Worm (Caenorhabditis elegans) whole organism, dauer: Measurements from ENCODE around the gene Y43F8B.23.

ENCODE experiments used
- unc-62 ChIP-seq: sonication (generic microtip); optimal IDR thresholded peaks from 2 replicates; lab custom pipeline; 2017; ENCODE audit warnings: missing biosample characterization, missing genetic modification reagents, missing genetic modification characterization

Y43F8B.23 gene

DNA sequence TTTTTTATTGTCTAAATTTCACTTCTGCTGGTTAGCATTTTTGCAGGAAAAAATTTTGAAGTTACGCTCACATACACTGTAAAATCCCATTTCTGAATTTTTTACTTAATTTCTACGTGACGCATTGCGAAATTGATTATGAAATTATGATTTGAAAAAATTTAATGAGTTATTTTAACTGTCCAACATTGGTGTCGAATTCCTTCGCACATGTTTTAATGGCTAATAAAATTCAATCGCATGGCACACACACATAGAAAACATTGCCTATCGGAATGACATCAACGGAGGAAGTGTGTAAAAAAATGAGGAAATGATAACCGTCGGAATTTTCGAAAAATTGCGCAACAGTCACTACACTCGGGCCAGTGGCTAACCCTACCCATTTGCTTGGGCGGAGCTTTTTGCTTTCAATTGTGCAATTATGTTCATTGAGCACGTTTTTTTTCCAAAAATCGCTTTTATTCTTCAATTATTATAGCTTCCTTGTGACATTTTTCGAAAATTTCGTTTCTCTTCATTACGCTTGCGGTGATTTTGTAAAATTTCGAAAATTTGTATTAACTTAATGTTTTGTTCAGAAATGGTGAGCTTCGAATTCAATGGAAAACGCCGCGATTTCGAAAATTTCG lies 33.5 kb downstream of the Y43F8B.23 start, which contains the start of gene C25F9.16:
C25F9.16 (plus strand) TSS at position 582 of the 632 bp plus-strand sequence.
- no peak for TF ChIP-seq unc-62 (GFP tag; lab: Kevin White, UChicago)

DNA sequence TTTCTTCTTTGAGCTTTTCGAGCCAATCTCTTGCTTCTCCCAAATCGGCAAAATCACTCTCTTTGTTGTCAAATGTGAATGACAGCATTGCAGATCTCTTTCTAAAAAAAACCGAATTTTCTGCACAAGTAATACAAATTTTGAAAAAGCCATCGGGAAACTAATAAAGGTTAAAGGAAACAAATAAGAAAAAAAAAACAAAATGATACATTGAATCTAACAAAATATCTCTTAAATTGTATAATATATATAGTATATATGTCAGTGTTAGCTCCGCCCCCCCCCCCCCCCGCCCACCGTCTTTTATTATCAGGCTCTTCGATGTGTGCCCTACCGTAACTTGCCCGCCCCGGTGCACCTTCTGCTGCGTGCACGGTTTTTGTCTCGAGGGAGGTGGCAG lies 34.5 kb downstream of the Y43F8B.23 start, which contains the start of gene C25F9.11:
C25F9.11 (minus strand) TSS at position 101 of the 400 bp plus-strand sequence.
- TF ChIP-seq unc-62 (GFP tag; lab: Kevin White, UChicago) = no peak

DNA sequence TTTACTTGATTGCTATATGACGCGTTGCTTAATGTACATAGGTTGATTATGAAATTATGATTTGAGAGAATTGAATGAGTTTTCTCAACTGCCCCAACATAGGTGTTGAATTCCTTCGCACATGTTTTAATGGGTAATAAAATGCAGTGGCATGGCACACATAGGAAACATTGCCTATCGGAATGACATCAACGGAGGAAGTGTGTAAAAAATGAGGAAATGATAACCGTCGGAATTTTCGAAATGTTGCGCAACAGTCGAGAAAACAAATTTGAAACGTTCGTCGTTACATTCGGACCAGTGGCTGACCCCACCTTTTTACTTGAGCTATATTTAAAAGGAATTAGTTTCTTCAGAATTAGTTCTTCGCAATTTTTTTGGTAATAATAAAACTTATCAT lies 35.4 kb downstream of the Y43F8B.23 start:
- TF ChIP-seq unc-62 (GFP tag; lab: Kevin White, UChicago) = no peak

DNA sequence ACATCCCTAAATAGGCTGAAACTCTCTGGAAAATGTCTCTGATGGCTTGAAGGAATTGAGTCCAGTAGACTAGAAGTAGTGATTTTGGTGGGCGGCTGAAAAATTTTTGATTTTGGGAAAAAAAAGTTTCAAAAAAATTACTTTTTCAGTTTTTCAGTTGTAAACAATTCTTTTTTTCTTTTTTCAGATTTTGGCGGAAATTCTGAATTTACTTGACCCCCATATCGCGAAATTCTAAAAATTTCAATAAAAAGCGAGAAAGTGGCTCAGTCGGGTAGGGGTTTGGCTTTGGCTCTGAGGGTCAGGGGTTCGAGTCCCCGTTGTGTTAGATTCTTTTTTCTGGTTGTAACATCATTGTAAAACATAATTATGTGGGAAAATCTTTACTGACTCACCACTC lies 36.4 kb downstream of the Y43F8B.23 start, which contains the start of gene srw-85:
srw-85 (minus strand) TSS at position 101 of the 400 bp plus-strand sequence.
- TF ChIP-seq unc-62 (GFP tag; lab: Kevin White, UChicago) = no peak

DNA sequence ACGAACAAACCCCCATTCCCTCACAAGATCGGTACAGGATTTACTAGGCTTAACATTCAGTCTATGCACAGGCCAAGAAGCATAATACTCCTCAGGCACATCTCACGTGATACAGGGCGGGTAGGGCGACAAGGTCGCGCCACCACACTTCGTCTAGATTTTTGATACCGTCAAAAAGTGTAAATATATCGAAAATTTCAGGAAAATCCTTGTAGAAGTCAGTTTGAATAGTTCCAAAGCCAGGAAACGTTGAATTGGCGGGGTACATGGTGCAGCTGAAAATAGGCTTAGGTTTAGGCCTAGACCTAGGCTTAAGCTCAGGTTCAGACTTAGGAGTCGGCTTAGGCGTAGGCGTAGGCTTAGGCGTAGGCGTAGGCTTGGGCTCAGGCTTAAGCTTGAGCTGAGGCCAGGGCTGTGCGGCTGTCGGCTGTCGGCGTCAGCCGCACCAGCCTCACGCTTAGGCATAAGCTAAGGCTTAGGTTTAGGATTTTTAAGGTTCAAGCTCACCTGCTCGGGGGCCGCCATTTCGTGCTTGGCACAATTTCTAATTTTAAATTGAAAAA lies 37.0 kb downstream of the Y43F8B.23 start:
- no peak for TF ChIP-seq unc-62 (GFP tag; lab: Kevin White, UChicago)

DNA sequence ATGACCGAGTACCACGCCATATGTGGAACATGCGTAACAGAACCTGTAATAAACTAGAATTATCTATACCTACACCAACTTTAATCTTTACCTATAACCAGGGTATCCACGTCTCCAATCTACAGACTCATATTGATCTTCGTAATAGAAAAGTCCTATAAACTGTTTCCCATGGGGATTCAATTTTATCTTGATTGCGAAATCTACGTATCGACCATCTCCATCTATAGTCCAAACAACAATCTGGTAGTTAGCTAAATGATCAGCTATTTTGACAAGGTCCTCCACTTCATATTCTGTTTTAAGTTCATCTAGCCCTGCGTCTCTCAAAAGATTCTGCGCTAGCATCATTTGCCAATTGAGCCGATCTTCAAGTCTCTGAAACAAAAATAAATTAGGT lies 37.8 kb downstream of the Y43F8B.23 start:
- TF ChIP-seq unc-62 (GFP tag; lab: Kevin White, UChicago) = no peak

DNA sequence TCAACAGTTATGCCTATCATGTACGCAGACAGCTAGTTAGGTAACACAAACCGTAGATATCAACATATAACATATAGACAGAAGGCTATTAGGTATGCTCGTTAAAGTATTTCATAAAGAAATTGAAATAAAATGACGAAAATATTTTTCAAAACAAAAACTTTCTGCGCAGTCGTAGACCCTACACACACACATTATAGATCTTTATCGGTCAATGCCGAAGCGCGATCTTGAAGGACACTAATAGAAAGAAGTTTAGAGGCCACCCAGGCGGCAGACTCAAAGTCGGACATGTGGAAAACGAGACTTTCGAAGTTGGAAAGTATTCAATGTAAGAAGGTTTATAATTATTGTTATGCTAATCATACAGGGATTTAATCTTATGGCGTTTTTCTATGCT lies 38.5 kb downstream of the Y43F8B.23 start:
- no peak for TF ChIP-seq unc-62 (GFP tag; lab: Kevin White, UChicago)

DNA sequence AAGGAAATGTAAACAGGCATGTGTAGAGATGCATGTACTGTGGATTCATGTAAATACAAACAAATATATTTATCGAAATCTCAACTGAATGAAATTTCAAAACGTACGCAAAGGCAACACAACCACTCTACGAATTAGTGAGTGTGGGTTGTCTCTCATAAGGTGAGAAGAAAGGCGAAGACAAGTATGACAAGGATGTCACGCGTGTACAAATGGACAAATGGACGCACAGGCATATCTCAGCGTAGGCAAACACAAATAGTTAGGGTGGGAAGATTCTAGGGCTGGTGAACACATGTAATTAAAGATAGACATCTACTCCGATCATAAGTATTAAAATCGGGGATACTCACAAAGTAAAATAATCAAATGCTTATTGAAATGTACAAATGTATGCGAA lies 39.4 kb downstream of the Y43F8B.23 start:
- no peak for TF ChIP-seq unc-62 (GFP tag; lab: Kevin White, UChicago)

DNA sequence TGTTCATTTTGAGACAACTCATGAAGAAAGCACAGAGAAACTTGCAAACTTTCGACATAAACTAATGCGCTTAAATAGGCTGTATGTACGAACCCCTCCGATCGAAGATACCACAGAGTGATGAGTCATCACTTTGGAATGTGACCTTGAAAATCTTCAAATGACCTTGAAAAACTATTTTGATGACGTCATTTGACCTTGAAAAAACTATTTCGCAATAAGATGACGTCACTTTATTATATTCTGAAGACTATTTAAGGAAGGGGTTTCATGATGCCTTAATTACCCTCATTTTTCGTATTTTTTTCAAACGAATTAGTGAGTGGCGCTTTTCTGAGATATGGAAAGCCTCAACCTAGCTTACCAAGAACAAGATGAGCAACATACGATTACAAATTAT lies 46.3 kb downstream of the Y43F8B.23 start, which contains the start of gene C25F9.2:
C25F9.2 (plus strand) TSS at position 341 of the 400 bp plus-strand sequence.
- TF ChIP-seq unc-62 (GFP tag; lab: Kevin White, UChicago) = no peak

DNA sequence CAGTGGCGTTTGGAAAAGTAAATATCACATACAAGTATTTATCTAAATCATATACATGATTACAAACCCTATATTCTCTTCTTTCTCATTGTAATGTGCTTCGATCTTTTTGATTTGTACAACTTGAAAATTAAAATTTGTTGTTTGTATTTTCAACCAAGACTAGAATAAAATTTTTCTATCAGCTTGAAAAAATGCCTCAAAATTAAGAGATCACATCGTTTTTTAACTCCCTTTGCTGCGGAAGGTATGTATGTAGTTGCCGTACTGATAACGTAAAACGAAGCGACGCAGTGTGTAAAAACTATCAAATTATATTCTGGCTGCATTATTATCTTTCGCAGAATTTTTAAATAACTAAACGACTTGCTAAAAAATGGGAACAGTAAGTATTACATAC lies 49.6 kb downstream of the Y43F8B.23 start, which contains the start of gene C25F9.15:
C25F9.15 (plus strand) TSS at position 301 of the 400 bp plus-strand sequence.
- TF ChIP-seq unc-62 (GFP tag; lab: Kevin White, UChicago) = no peak

DNA sequence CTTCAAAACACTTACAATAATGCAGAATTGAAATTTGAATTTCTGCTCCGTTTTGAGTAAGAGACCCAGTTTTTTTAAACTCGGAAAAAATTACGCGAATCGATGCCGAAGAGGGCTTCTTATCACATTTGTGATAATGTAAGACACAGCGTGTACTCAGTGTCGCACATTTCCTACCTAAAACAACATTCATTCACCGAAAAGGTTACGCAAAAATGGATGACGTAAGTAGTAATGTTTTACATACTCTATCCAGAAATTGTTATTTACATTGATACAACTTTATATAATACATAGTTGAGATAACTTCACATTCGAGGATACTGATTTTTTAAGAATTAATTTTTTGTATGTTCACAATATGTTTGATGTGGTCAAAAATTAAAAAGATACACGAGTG lies 51.0 kb downstream of the Y43F8B.23 start, which contains the start of the genes C25F9.4 and C25F9.9:
C25F9.4 (minus strand) TSS at position 101 of the 400 bp plus-strand sequence.
C25F9.9 (plus strand) TSS at position 137 of the 400 bp plus-strand sequence.
- TF ChIP-seq unc-62 (GFP tag; lab: Kevin White, UChicago) = no peak
